Fruit fly (Drosophila melanogaster) whole organism, prepupa: ENCODE results near the gene CG12502.

Experiments
- Blimp-1 ChIP-seq: fragments of 200-800 bp; sonication (Bioruptor generic); optimal IDR thresholded peaks from 3 replicates; lab custom pipeline; 2017; ENCODE audit warnings: missing biosample characterization, missing genetic modification characterization, mild to moderate bottlenecking, moderate library complexity, missing genetic modification reagents
- CG11294 ChIP-seq: fragments of 200-800 bp; sonication (Bioruptor generic); IDR thresholded peaks from 2 replicates; pipeline ENCODE4 v1.3.6; 2022; ENCODE audit warnings: missing biosample characterization, missing genetic modification characterization
- CG11762 ChIP-seq: fragments of 200-800 bp; sonication (Bioruptor generic); optimal IDR thresholded peaks from 3 replicates; lab custom pipeline; 2016; ENCODE audit warnings: missing biosample characterization, missing genetic modification characterization; ENCODE audit not compliant: insufficient read depth
- CG6808 ChIP-seq: fragments of 200-800 bp; sonication (Bioruptor generic); optimal IDR thresholded peaks from 3 replicates; lab custom pipeline; 2017; ENCODE audit warnings: missing biosample characterization, missing genetic modification characterization, mild to moderate bottlenecking, moderate library complexity, missing genetic modification reagents
- Eip78C ChIP-seq: fragments of 200-800 bp; sonication (Bioruptor generic); peaks from one replicate; lab custom pipeline; 2016; ENCODE audit warnings: missing biosample characterization, missing genetic modification characterization
- Hr39 ChIP-seq: fragments of 200-800 bp; sonication (Bioruptor generic); optimal IDR thresholded peaks from 2 replicates; lab custom pipeline; 2016; ENCODE audit warnings: missing biosample characterization, missing genetic modification characterization
- Met ChIP-seq: fragments of 200-800 bp; sonication (Bioruptor generic); optimal IDR thresholded peaks from 3 replicates; lab custom pipeline; 2016; ENCODE audit warnings: missing biosample characterization, missing genetic modification characterization
- Smox ChIP-seq: fragments of 200-800 bp; sonication (Bioruptor generic); optimal IDR thresholded peaks from 3 replicates; lab custom pipeline; 2016; ENCODE audit warnings: missing biosample characterization, missing genetic modification characterization
- Sox102F ChIP-seq: fragments of 200-800 bp; sonication (Bioruptor generic); optimal IDR thresholded peaks from 2 replicates; lab custom pipeline; 2016; ENCODE audit warnings: missing biosample characterization, mild to moderate bottlenecking, missing genetic modification characterization
- net ChIP-seq: fragments of 200-800 bp; sonication (Bioruptor generic); optimal IDR thresholded peaks from 3 replicates; lab custom pipeline; 2016; ENCODE audit warnings: missing biosample characterization, missing genetic modification characterization
- pdm3 ChIP-seq: fragments of 200-800 bp; sonication (Bioruptor generic); optimal IDR thresholded peaks from 3 replicates; lab custom pipeline; 2016; ENCODE audit warnings: missing biosample characterization, missing genetic modification characterization
- ss ChIP-seq, 2 experiments: fragments of 200-800 bp; sonication (Bioruptor generic); optimal IDR thresholded peaks; 2 replicates in 1 of 2; 3 replicates in 1 of 2; lab custom pipeline; 2017 to 2018; ENCODE audit warnings: mild to moderate bottlenecking in 2 of 2, missing biosample characterization in 2 of 2, missing genetic modification characterization in 2 of 2, moderate library complexity in 1 of 2
- topi ChIP-seq: fragments of 200-800 bp; sonication (Bioruptor generic); optimal IDR thresholded peaks from 3 replicates; lab custom pipeline; 2016; ENCODE audit warnings: missing biosample characterization, missing genetic modification characterization

DNA sequence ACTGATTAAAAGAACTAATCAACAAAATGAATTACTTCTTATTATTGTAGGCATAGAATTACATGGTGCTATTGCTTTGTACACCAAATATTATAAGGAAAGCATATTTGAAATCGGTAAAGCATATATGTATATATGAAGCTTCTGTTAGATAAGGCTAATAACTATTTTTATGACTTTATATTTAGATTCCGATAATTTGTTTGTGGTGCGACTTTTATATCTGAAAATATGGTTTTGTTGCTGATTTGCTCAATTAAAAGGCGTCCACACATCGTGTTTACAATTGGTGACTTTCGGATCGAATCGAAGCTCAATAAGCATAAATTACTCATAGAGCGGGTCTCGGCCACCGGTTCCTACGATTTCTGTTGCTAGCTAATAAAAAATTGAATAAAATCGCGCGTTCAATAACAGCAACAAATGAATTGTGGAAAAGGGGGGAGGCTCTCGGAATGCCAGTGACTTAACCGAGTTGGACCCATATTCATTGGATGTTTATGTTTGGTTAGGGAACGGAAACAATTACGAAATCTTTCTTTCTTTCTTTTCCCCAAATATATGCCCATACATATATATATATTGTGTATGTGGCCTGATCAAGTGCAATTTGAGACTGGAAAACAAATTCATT lies 20.5 kb downstream of the CG12502 start:
- no peak for TF ChIP-seq Sox102F
- peak; percentile 45 for TF ChIP-seq Eip78C (GFP tag; lab: Kevin White, UChicago)
- TF ChIP-seq Smox (GFP tag; lab: Kevin White, UChicago) = no peak
- TF ChIP-seq Blimp-1 (GFP tag; lab: Kevin White, UChicago) = no peak
- no peak for TF ChIP-seq pdm3
- no peak for TF ChIP-seq ss (GFP tag; optimal IDR thresholded peaks at IDR 0.05; lab: Kevin White, UChicago)
- TF ChIP-seq Met (GFP tag; lab: Kevin White, UChicago) = no peak
- no peak for TF ChIP-seq net (GFP tag; lab: Kevin White, UChicago)
- no peak for TF ChIP-seq topi (GFP tag; lab: Kevin White, UChicago)
- no peak for TF ChIP-seq Hr39 (GFP tag; lab: Kevin White, UChicago)
- no peak for TF ChIP-seq CG11762 (GFP tag; lab: Kevin White, UChicago)
- no peak for TF ChIP-seq CG6808
- TF ChIP-seq CG11294 (GFP tag; lab: Robert Waterston, UW) = no peak
